Fruit fly (Drosophila melanogaster) whole organism, embryonic: ENCODE measurements around the gene ea.

Experiments
- Atf-2 ChIP-seq: fragments of 200-800 bp; sonication (Bioruptor generic); optimal IDR thresholded peaks from 2 replicates; lab custom pipeline; 2016; ENCODE audit warnings: missing biosample characterization, missing genetic modification characterization
- C15 ChIP-seq: fragments of 200-800 bp; sonication (Bioruptor generic); IDR thresholded peaks from 3 replicates; pipeline ENCODE4 v1.3.6; 2022; ENCODE audit warnings: missing biosample characterization, missing genetic modification characterization
- CG10147 ChIP-seq: fragments of 200-800 bp; sonication (Bioruptor generic); optimal IDR thresholded peaks from 2 replicates; lab custom pipeline; 2019; ENCODE audit warnings: missing biosample characterization, mild to moderate bottlenecking, missing genetic modification characterization, moderate library complexity
- CG10654 ChIP-seq: fragments of 200-800 bp; sonication (Bioruptor generic); optimal IDR thresholded peaks from 2 replicates; lab custom pipeline; 2016; ENCODE audit warnings: missing biosample characterization, missing genetic modification characterization
- CG11085 ChIP-seq: fragments of 200-800 bp; sonication (Bioruptor generic); IDR thresholded peaks from 2 replicates; pipeline ENCODE4 v1.3.6; 2022; ENCODE audit warnings: missing biosample characterization, missing genetic modification characterization
- CG11504 ChIP-seq: fragments of 200-800 bp; sonication (Bioruptor generic); optimal IDR thresholded peaks from 3 replicates; lab custom pipeline; 2019; ENCODE audit warnings: missing biosample characterization, mild to moderate bottlenecking, missing genetic modification characterization, moderate library complexity
- CG13123 ChIP-seq: fragments of 200-800 bp; sonication (Bioruptor generic); optimal IDR thresholded peaks from 2 replicates; lab custom pipeline; 2016; ENCODE audit warnings: missing biosample characterization, missing genetic modification characterization
- CG1529 ChIP-seq: fragments of 200-800 bp; sonication (Bioruptor generic); optimal IDR thresholded peaks from 3 replicates; lab custom pipeline; 2018; ENCODE audit warnings: missing biosample characterization, missing genetic modification characterization
- CG15479 ChIP-seq: fragments of 200-800 bp; sonication (Bioruptor generic); optimal IDR thresholded peaks from 3 replicates; lab custom pipeline; 2019; ENCODE audit warnings: missing biosample characterization, mild to moderate bottlenecking, missing genetic modification characterization, moderate library complexity
- CG15696 ChIP-seq: fragments of 200-800 bp; sonication (Bioruptor generic); optimal IDR thresholded peaks from 2 replicates; lab custom pipeline; 2019; ENCODE audit warnings: missing biosample characterization, mild to moderate bottlenecking, missing genetic modification characterization, moderate library complexity
- CG1602 ChIP-seq: fragments of 200-800 bp; sonication (Bioruptor generic); optimal IDR thresholded peaks from 3 replicates; lab custom pipeline; 2016; ENCODE audit warnings: missing biosample characterization, missing genetic modification characterization
- CG17361 ChIP-seq: fragments of 200-800 bp; sonication (Bioruptor generic); IDR thresholded peaks from 3 replicates; pipeline ENCODE4 v1.3.6; 2022; ENCODE audit warnings: missing biosample characterization, missing genetic modification characterization
- CG17829 ChIP-seq: fragments of 200-800 bp; optimal IDR thresholded peaks from 2 replicates; lab custom pipeline; 2019; ENCODE audit warnings: missing biosample characterization, mild to moderate bottlenecking, missing genetic modification characterization, moderate library complexity
- CG2889 ChIP-seq: fragments of 200-800 bp; sonication (Bioruptor generic); IDR thresholded peaks from 3 replicates; pipeline ENCODE4 v1.3.6; 2022; ENCODE audit warnings: missing biosample characterization, missing genetic modification characterization
- CG31365 ChIP-seq: fragments of 200-800 bp; sonication (Bioruptor generic); optimal IDR thresholded peaks from 2 replicates; lab custom pipeline; 2018; ENCODE audit warnings: missing biosample characterization, mild to moderate bottlenecking, missing genetic modification characterization
- CG32767 ChIP-seq: fragments of 200-800 bp; sonication (Bioruptor generic); IDR thresholded peaks from 2 replicates; pipeline ENCODE4 v1.3.6; 2022; ENCODE audit warnings: missing biosample characterization, missing genetic modification characterization
- CG4730 ChIP-seq: fragments of 200-800 bp; sonication (Bioruptor generic); IDR thresholded peaks from 2 replicates; pipeline ENCODE4 v1.3.6; 2022; ENCODE audit warnings: missing biosample characterization, missing genetic modification characterization
- CG5180 ChIP-seq: fragments of 200-800 bp; sonication (Bioruptor generic); optimal IDR thresholded peaks from 3 replicates; lab custom pipeline; 2017; ENCODE audit warnings: missing biosample characterization, missing genetic modification characterization, mild to moderate bottlenecking, moderate library complexity, missing genetic modification reagents
- CG6272 ChIP-seq: fragments of 200-800 bp; sonication (Bioruptor generic); IDR thresholded peaks from 2 replicates; pipeline ENCODE4 v1.3.6; 2022; ENCODE audit warnings: missing biosample characterization, missing genetic modification characterization
- CG7928 ChIP-seq: fragments of 200-800 bp; sonication (Bioruptor generic); optimal IDR thresholded peaks from 2 replicates; lab custom pipeline; 2017; ENCODE audit warnings: missing biosample characterization, mild to moderate bottlenecking, missing genetic modification characterization
- D19A ChIP-seq: fragments of 200-800 bp; optimal IDR thresholded peaks from 3 replicates; lab custom pipeline; 2019; ENCODE audit warnings: missing biosample characterization, mild to moderate bottlenecking, missing genetic modification characterization, moderate library complexity
- Dbx ChIP-seq: fragments of 200-800 bp; sonication (Bioruptor generic); IDR thresholded peaks from 3 replicates; pipeline ENCODE4 v1.3.6; 2022; ENCODE audit warnings: missing biosample characterization, missing genetic modification characterization
- Dek ChIP-seq: fragments of 200-800 bp; sonication (Bioruptor generic); optimal IDR thresholded peaks from 3 replicates; lab custom pipeline; 2019; ENCODE audit warnings: missing biosample characterization, mild to moderate bottlenecking, missing genetic modification characterization, moderate library complexity
- Dip2 ChIP-seq: fragments of 200-800 bp; sonication (Bioruptor generic); IDR thresholded peaks from 2 replicates; pipeline ENCODE4 v1.3.6; 2022; ENCODE audit warnings: missing biosample characterization, missing genetic modification characterization
- Dll ChIP-seq: fragments of 200-800 bp; sonication (Bioruptor generic); IDR thresholded peaks from 4 replicates; pipeline ENCODE4 v1.3.6; 2022; ENCODE audit warnings: missing biosample characterization, missing genetic modification characterization; ENCODE audit not compliant: partially characterized antibody
- Hr39 ChIP-seq: fragments of >200 bp; optimal IDR thresholded peaks from 2 replicates; lab custom pipeline; 2017
- Kr ChIP-seq: fragments of 200-800 bp; sonication (Bioruptor generic); optimal IDR thresholded peaks from 2 replicates; lab custom pipeline; 2017; ENCODE audit warnings: missing biosample characterization, mild to moderate bottlenecking, missing genetic modification characterization
- Myb ChIP-seq: fragments of 200-800 bp; sonication (Bioruptor generic); optimal IDR thresholded peaks from 2 replicates; lab custom pipeline; 2016; ENCODE audit warnings: missing biosample characterization, missing genetic modification characterization
- Opbp ChIP-seq: fragments of 200-800 bp; sonication (Bioruptor generic); IDR thresholded peaks from 3 replicates; pipeline ENCODE4 v1.3.6; 2022; ENCODE audit warnings: missing biosample characterization, missing genetic modification characterization; ENCODE audit not compliant: partially characterized antibody
- Pdp1 ChIP-seq, 2 experiments: fragments of 200-800 bp; sonication (Bioruptor generic); optimal IDR thresholded peaks; 3 replicates each; lab custom pipeline; 2016; ENCODE audit warnings: missing biosample characterization in 2 of 2, missing genetic modification characterization in 2 of 2, mild to moderate bottlenecking in 1 of 2, moderate library complexity in 1 of 2
- Usf ChIP-seq: fragments of 200-800 bp; sonication (Bioruptor generic); optimal IDR thresholded peaks from 2 replicates; lab custom pipeline; 2017; ENCODE audit warnings: missing genotype, missing biosample characterization, missing genetic modification characterization
- aop ChIP-seq: fragments of 200-800 bp; sonication (Bioruptor generic); IDR thresholded peaks from 2 replicates; pipeline ENCODE4 v1.3.6; 2022; ENCODE audit warnings: missing biosample characterization, missing genetic modification characterization
- ap ChIP-seq: fragments of 200-800 bp; sonication (Bioruptor generic); IDR thresholded peaks from 2 replicates; pipeline ENCODE4 v1.3.6; 2022; ENCODE audit warnings: missing biosample characterization, missing genetic modification characterization
- caup ChIP-seq: fragments of 200-800 bp; sonication (Bioruptor generic); optimal IDR thresholded peaks from 3 replicates; lab custom pipeline; 2017; ENCODE audit warnings: missing biosample characterization, mild to moderate bottlenecking, missing genetic modification characterization, moderate library complexity; ENCODE audit not compliant: severe bottlenecking
- cg ChIP-seq: fragments of 200-800 bp; sonication (Bioruptor generic); optimal IDR thresholded peaks from 3 replicates; lab custom pipeline; 2019; ENCODE audit warnings: missing biosample characterization, mild to moderate bottlenecking, missing genetic modification characterization, moderate library complexity
- dimm ChIP-seq: fragments of 200-800 bp; sonication (Bioruptor generic); IDR thresholded peaks from 2 replicates; pipeline ENCODE4 v1.3.6; 2022; ENCODE audit warnings: missing biosample characterization, missing genetic modification characterization
- eve ChIP-seq, 2 experiments: fragments of >200 bp; optimal IDR thresholded peaks; 2 replicates each; lab custom pipeline; 2017; ENCODE audit warnings: missing biosample characterization in 2 of 2, missing genetic modification characterization in 2 of 2
- fd96Cb ChIP-seq: fragments of 200-800 bp; sonication (Bioruptor generic); optimal IDR thresholded peaks from 2 replicates; lab custom pipeline; 2018; ENCODE audit warnings: missing biosample characterization, mild to moderate bottlenecking, missing genetic modification characterization, moderate library complexity
- gro ChIP-seq: fragments of 200-800 bp; sonication (Bioruptor generic); optimal IDR thresholded peaks from 2 replicates; lab custom pipeline; 2016; ENCODE audit warnings: missing biosample characterization, missing genetic modification characterization
- ind ChIP-seq: fragments of 200-800 bp; sonication (Bioruptor generic); optimal IDR thresholded peaks from 3 replicates; lab custom pipeline; 2016; ENCODE audit warnings: missing biosample characterization, missing genetic modification characterization
- lbe ChIP-seq: fragments of 200-800 bp; sonication (Bioruptor generic); optimal IDR thresholded peaks from 2 replicates; lab custom pipeline; 2016; ENCODE audit warnings: missing biosample characterization, mild to moderate bottlenecking, missing genetic modification characterization
- lola ChIP-seq, 3 experiments: fragments of >200 bp in 2 of 3; fragments of 200-800 bp in 1 of 3; sonication (Bioruptor generic) in 1 of 3; optimal IDR thresholded peaks; 2 replicates each; lab custom pipeline; 2017 to 2019; ENCODE audit warnings: missing biosample characterization in 3 of 3, missing genetic modification characterization in 3 of 3, mild to moderate bottlenecking in 1 of 3, moderate library complexity in 1 of 3
- otp ChIP-seq: fragments of 200-800 bp; sonication (Bioruptor generic); IDR thresholded peaks from 3 replicates; pipeline ENCODE4, ENCODE4 v1.3.6; 2022; ENCODE audit warnings: missing biosample characterization, missing genetic modification characterization
- pfk ChIP-seq: fragments of 200-800 bp; sonication (Bioruptor generic); optimal IDR thresholded peaks from 2 replicates; lab custom pipeline; 2018; ENCODE audit warnings: missing biosample characterization, mild to moderate bottlenecking, missing genetic modification characterization, moderate library complexity
- pita ChIP-seq: fragments of 200-800 bp; sonication (Bioruptor generic); optimal IDR thresholded peaks from 2 replicates; lab custom pipeline; 2017; ENCODE audit warnings: missing biosample characterization, mild to moderate bottlenecking, missing genetic modification characterization
- sc ChIP-seq, 3 experiments: fragments of >200 bp in 2 of 3; fragments of 200-800 bp in 1 of 3; sonication (Bioruptor generic) in 1 of 3; optimal IDR thresholded peaks; 2 replicates in 2 of 3; 3 replicates in 1 of 3; lab custom pipeline; 2017; ENCODE audit warnings: mild to moderate bottlenecking in 1 of 3, missing biosample characterization in 1 of 3, missing genetic modification characterization in 1 of 3, missing genetic modification reagents in 1 of 3
- sens ChIP-seq: fragments of 200-800 bp; sonication (Bioruptor generic); peaks from one replicate; lab custom pipeline; 2016; ENCODE audit warnings: missing biosample characterization, missing genetic modification characterization
- sens-2 ChIP-seq: fragments of 200-800 bp; sonication (Bioruptor generic); IDR thresholded peaks from 2 replicates; pipeline ENCODE4 v1.3.6; 2022; ENCODE audit warnings: missing biosample characterization, missing genetic modification characterization
- sr ChIP-seq: fragments of 200-800 bp; sonication (Bioruptor generic); IDR thresholded peaks from 3 replicates; pipeline ENCODE4 v1.3.6; 2022; ENCODE audit warnings: missing biosample characterization, missing genetic modification characterization
- stc ChIP-seq: fragments of 200-800 bp; sonication (Bioruptor generic); IDR thresholded peaks from 2 replicates; pipeline ENCODE4 v1.3.6; 2022; ENCODE audit warnings: missing biosample characterization, missing genetic modification characterization
- tin ChIP-seq: fragments of 200-800 bp; sonication (Bioruptor generic); optimal IDR thresholded peaks from 3 replicates; lab custom pipeline; 2016; ENCODE audit warnings: missing biosample characterization, missing genetic modification characterization

The ea gene

dm6 chr3R:15346018-15346383 lies 17.5 kb downstream of the ea start, which contains the start of the genes Surf4 and CG31301 (continued):
- TF ChIP-seq dimm (no peak), aop (GFP tag; lab: Robert Waterston, UW) (no peak), pita (GFP tag; lab: Kevin White, UChicago) (no peak), CG32767 (GFP tag; lab: Robert Waterston, UW) (no peak), Opbp (GFP tag; lab: Robert Waterston, UW) (peak; percentile 87; the same call in 2 of the 3 replicates), pfk (no peak), sens-2 (GFP tag; lab: Robert Waterston, UW) (no peak), Pdp1 (GFP tag; optimal IDR thresholded peaks at IDR 0.05; lab: Kevin White, UChicago) (no peak), Dek (tag; lab: Kevin White, UChicago) (no peak), CG1602 (GFP tag; lab: Kevin White, UChicago) (no peak), otp (GFP tag; lab: Robert Waterston, UW) (no peak), CG7928 (no peak), stc (GFP tag; lab: Robert Waterston, UW) (no peak), caup (GFP tag; lab: Kevin White, UChicago) (no peak), CG10654 (GFP tag; lab: Kevin White, UChicago) (no peak), CG2889 (no peak), Dll (GFP tag; lab: Robert Waterston, UW) (peak; percentile 61; the same call in 3 of the 4 replicates), gro (GFP tag; lab: Kevin White, UChicago) (no peak), CG13123 (GFP tag; lab: Kevin White, UChicago) (no peak), Dip2 (GFP tag; lab: Robert Waterston, UW) (no peak), Hr39 (lab: Kevin White, UChicago) (no peak), sens (GFP tag; lab: Kevin White, UChicago) (peak; percentile 23), CG1529 (GFP tag; lab: Kevin White, UChicago) (no peak), CG6272 (GFP tag; lab: Robert Waterston, UW) (no peak), CG10147 (GFP tag; lab: Kevin White, UChicago) (no peak), D19A (tag; lab: Kevin White, UChicago) (no peak), C15 (no peak), Atf-2 (GFP tag; lab: Kevin White, UChicago) (no peak), sr (GFP tag; lab: Robert Waterston, UW) (no peak), Myb (peak; percentile 18), CG5180 (GFP tag; lab: Kevin White, UChicago) (no peak), CG31365 (tag; lab: Kevin White, UChicago) (no peak), Usf (no peak), ap (GFP tag; lab: Robert Waterston, UW) (no peak), eve (GFP tag; optimal IDR thresholded peaks at IDR 0.05; lab: Kevin White, UChicago) (no peak), Dbx (no peak), CG4730 (no peak), sc (optimal IDR thresholded peaks at IDR 0.05; lab: Kevin White, UChicago) (no peak), sc (GFP tag; optimal IDR thresholded peaks at IDR 0.05; lab: Kevin White, UChicago) (no peak), CG17829 (tag; lab: Kevin White, UChicago) (no peak), CG17361 (no peak), CG11085 (GFP tag; lab: Robert Waterston, UW) (no peak), Kr (GFP tag; lab: Kevin White, UChicago) (no peak), fd96Cb (tag; lab: Kevin White, UChicago) (no peak), cg (GFP tag; lab: Kevin White, UChicago) (no peak), lbe (GFP tag; lab: Kevin White, UChicago) (no peak), CG11504 (tag; lab: Kevin White, UChicago) (no peak), CG15479 (GFP tag; lab: Kevin White, UChicago) (no peak), CG15696 (tag; lab: Kevin White, UChicago) (no peak), tin (GFP tag; lab: Kevin White, UChicago) (no peak), ind (GFP tag; lab: Kevin White, UChicago) (no peak), lola (GFP tag; optimal IDR thresholded peaks at IDR 0.05; lab: Kevin White, UChicago) (no peak)
